Worm (Caenorhabditis elegans) whole organism, mixed stage, embryonic: Measurements from ENCODE around the gene H13N06.2.

Source experiments
- M03D4.4 ChIP-seq: sonication (generic microtip); optimal IDR thresholded peaks from 2 replicates; lab custom pipeline; 2017; ENCODE audit warnings: mild to moderate bottlenecking, missing genetic modification characterization, missing compliant biosample characterization
- bed-3 ChIP-seq: fragments of 200-800 bp; sonication (Bioruptor generic); optimal IDR thresholded peaks from 3 replicates; lab custom pipeline; 2018; ENCODE audit warnings: mild to moderate bottlenecking, missing genetic modification characterization, moderate library complexity, missing compliant biosample characterization
- blmp-1 ChIP-seq: fragments of 150-350 bp; optimal IDR thresholded peaks from 2 replicates; lab custom pipeline; 2014; ENCODE audit warnings: missing biosample characterization, missing genetic modification characterization
- ceh-39 ChIP-seq: fragments of 150-350 bp; optimal IDR thresholded peaks from 2 replicates; lab custom pipeline; 2014; ENCODE audit warnings: missing biosample characterization, missing genetic modification characterization
- ceh-43 ChIP-seq: fragments of 200-800 bp; sonication (Bioruptor generic); optimal IDR thresholded peaks from 2 replicates; lab custom pipeline; 2018; ENCODE audit warnings: mild to moderate bottlenecking, missing genetic modification characterization, moderate library complexity, missing compliant biosample characterization
- ceh-83 ChIP-seq: fragments of 200-800 bp; sonication (Bioruptor generic); optimal IDR thresholded peaks from 2 replicates; lab custom pipeline; 2018; ENCODE audit warnings: mild to moderate bottlenecking, missing genetic modification characterization, missing compliant biosample characterization
- ces-1 ChIP-seq: fragments of 150-350 bp; optimal IDR thresholded peaks from 2 replicates; lab custom pipeline; 2014; ENCODE audit warnings: missing biosample characterization, missing genetic modification reagents, missing genetic modification characterization
- cnd-1 ChIP-seq: fragments of 200-800 bp; sonication (Bioruptor generic); optimal IDR thresholded peaks from 2 replicates; lab custom pipeline; 2018; ENCODE audit warnings: mild to moderate bottlenecking, missing genetic modification characterization, missing compliant biosample characterization
- drap-1 ChIP-seq: fragments of 200-800 bp; sonication (Bioruptor generic); optimal IDR thresholded peaks from 3 replicates; lab custom pipeline; 2018; ENCODE audit warnings: mild to moderate bottlenecking, missing genetic modification characterization, missing compliant biosample characterization
- elt-1 ChIP-seq: sonication (generic microtip); optimal IDR thresholded peaks from 2 replicates; lab custom pipeline; 2017; ENCODE audit warnings: missing genetic modification characterization, mild to moderate bottlenecking, missing compliant biosample characterization, antibody characterized with exemption, moderate library complexity, borderline replicate concordance; ENCODE audit not compliant: insufficient read depth
- elt-3 ChIP-seq: fragments of 150-350 bp; optimal IDR thresholded peaks from 2 replicates; lab custom pipeline; 2014; ENCODE audit warnings: missing biosample characterization, missing genetic modification characterization
- flh-1 ChIP-seq: fragments of 200-800 bp; sonication (Bioruptor generic); optimal IDR thresholded peaks from 2 replicates; lab custom pipeline; 2018; ENCODE audit warnings: mild to moderate bottlenecking, missing genetic modification characterization, moderate library complexity, missing compliant biosample characterization
- ham-2 ChIP-seq: fragments of 200-800 bp; sonication (Bioruptor generic); optimal IDR thresholded peaks from 2 replicates; lab custom pipeline; 2018; ENCODE audit warnings: mild to moderate bottlenecking, missing genetic modification characterization, missing compliant biosample characterization
- hlh-1 ChIP-seq: fragments of 150-350 bp; optimal IDR thresholded peaks from 2 replicates; lab custom pipeline; 2014; ENCODE audit warnings: missing biosample characterization, missing genetic modification reagents, missing genetic modification characterization
- lin-13 ChIP-seq: fragments of 150-350 bp; optimal IDR thresholded peaks from 2 replicates; lab custom pipeline; 2014; ENCODE audit warnings: missing biosample characterization, missing genetic modification characterization
- lin-32 ChIP-seq: fragments of 200-800 bp; sonication (Bioruptor generic); optimal IDR thresholded peaks from 2 replicates; lab custom pipeline; 2018; ENCODE audit warnings: mild to moderate bottlenecking, missing genetic modification characterization, missing compliant biosample characterization
- lsy-2 ChIP-seq: fragments of 150-350 bp; optimal IDR thresholded peaks from 2 replicates; lab custom pipeline; 2014; ENCODE audit warnings: missing biosample characterization, missing genetic modification characterization
- mab-5 ChIP-seq: fragments of 150-350 bp; optimal IDR thresholded peaks from 2 replicates; lab custom pipeline; 2014; ENCODE audit warnings: missing biosample characterization, missing genetic modification characterization
- mep-1 ChIP-seq: fragments of 150-350 bp; optimal IDR thresholded peaks from 2 replicates; lab custom pipeline; 2017; ENCODE audit warnings: missing biosample characterization, missing genetic modification reagents, missing genetic modification characterization, inconsistent platforms
- mls-2 ChIP-seq: sonication (generic microtip); optimal IDR thresholded peaks from 2 replicates; lab custom pipeline; 2016; ENCODE audit warnings: mild to moderate bottlenecking, missing genetic modification characterization, moderate library complexity, missing compliant biosample characterization
- nhr-12 ChIP-seq: fragments of 150-350 bp; optimal IDR thresholded peaks from 2 replicates; lab custom pipeline; 2014; ENCODE audit warnings: missing biosample characterization, missing genetic modification characterization
- nhr-2 ChIP-seq: fragments of 150-350 bp; optimal IDR thresholded peaks from 2 replicates; lab custom pipeline; 2014; ENCODE audit warnings: missing biosample characterization, missing genetic modification characterization
- nhr-237 ChIP-seq: fragments of 150-350 bp; optimal IDR thresholded peaks from 2 replicates; lab custom pipeline; 2014; ENCODE audit warnings: missing biosample characterization, missing genetic modification characterization
- nhr-28 ChIP-seq: fragments of 150-350 bp; optimal IDR thresholded peaks from 2 replicates; lab custom pipeline; 2014; ENCODE audit warnings: missing biosample characterization, missing genetic modification characterization
- nhr-76 ChIP-seq: sonication (generic microtip); optimal IDR thresholded peaks from 2 replicates; lab custom pipeline; 2017; ENCODE audit warnings: missing biosample characterization, missing genetic modification characterization
- pha-4 ChIP-seq: fragments of 150-350 bp; optimal IDR thresholded peaks from 2 replicates; lab custom pipeline; 2018; ENCODE audit warnings: missing biosample characterization, missing genetic modification reagents, missing genetic modification characterization
- sem-2 ChIP-seq: fragments of 200-800 bp; sonication (Bioruptor generic); optimal IDR thresholded peaks from 2 replicates; lab custom pipeline; 2018; ENCODE audit warnings: mild to moderate bottlenecking, missing genetic modification characterization, missing compliant biosample characterization
- snpc-4 ChIP-seq: fragments of 150-350 bp; optimal IDR thresholded peaks from 2 replicates; lab custom pipeline; 2014; ENCODE audit warnings: missing biosample characterization, missing genetic modification characterization
- sptf-1 ChIP-seq: sonication (generic microtip); optimal IDR thresholded peaks from 2 replicates; lab custom pipeline; 2017; ENCODE audit warnings: mild to moderate bottlenecking, missing genetic modification characterization, moderate library complexity, missing compliant biosample characterization
- tbx-8 ChIP-seq: fragments of 200-800 bp; sonication (Bioruptor generic); optimal IDR thresholded peaks from 2 replicates; lab custom pipeline; 2018; ENCODE audit warnings: mild to moderate bottlenecking, missing genetic modification characterization, moderate library complexity, missing compliant biosample characterization
- unc-120 ChIP-seq: sonication (generic microtip); optimal IDR thresholded peaks from 2 replicates; lab custom pipeline; 2017; ENCODE audit warnings: missing genetic modification characterization, missing compliant biosample characterization; ENCODE audit not compliant: poor library complexity, severe bottlenecking
- unc-39 ChIP-seq: fragments of 150-350 bp; optimal IDR thresholded peaks from 2 replicates; lab custom pipeline; 2014; ENCODE audit warnings: missing biosample characterization, missing genetic modification characterization
- unc-62 ChIP-seq: fragments of 150-350 bp; optimal IDR thresholded peaks from 2 replicates; lab custom pipeline; 2014; ENCODE audit warnings: missing biosample characterization, missing genetic modification reagents, missing genetic modification characterization
- zip-8 ChIP-seq: fragments of 150-350 bp; optimal IDR thresholded peaks from 2 replicates; lab custom pipeline; 2014; ENCODE audit warnings: missing biosample characterization, missing genetic modification characterization
- ztf-11 ChIP-seq: fragments of 150-350 bp; optimal IDR thresholded peaks from 2 replicates; lab custom pipeline; 2014; ENCODE audit warnings: missing biosample characterization, missing genetic modification characterization

Gene H13N06.2

DNA sequence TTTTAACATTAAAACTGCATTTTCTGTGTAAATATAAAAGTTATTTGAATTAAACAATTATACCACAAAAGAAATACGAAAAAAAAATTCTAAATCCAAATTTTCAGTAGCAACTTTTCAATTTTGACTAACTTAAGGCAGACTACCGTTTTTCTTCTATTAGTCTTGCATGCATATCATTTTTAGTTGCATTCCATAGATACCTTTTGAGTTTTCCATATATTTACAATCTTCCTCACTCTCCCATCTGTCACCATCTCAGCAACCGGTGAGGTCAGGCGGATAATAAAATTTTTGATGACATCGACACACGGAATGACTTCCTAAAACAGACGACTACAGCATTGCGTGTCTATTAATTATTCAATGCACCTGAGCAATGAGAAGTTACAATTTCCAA is 9.2 kb upstream of the H13N06.2 start, which contains the start of gene gcy-36:
Gene gcy-36, plus strand, starts transcription at position 301 of the 400 bp plus-strand sequence.
- TF ChIP-seq lsy-2: no peak
- no peak for TF ChIP-seq ztf-11 (tag; lab: Kevin White, UChicago)
- TF ChIP-seq elt-3: no peak
- TF ChIP-seq ces-1 (GFP tag; lab: Kevin White, UChicago): no peak
- TF ChIP-seq bed-3 (GFP tag; lab: Kevin White, UChicago): no peak
- no peak for TF ChIP-seq mab-5 (tag; lab: Kevin White, UChicago)
- TF ChIP-seq lin-32: no peak
- TF ChIP-seq mep-1 (tag; lab: Kevin White, UChicago): no peak
- TF ChIP-seq drap-1 (GFP tag; lab: Kevin White, UChicago): no peak
- TF ChIP-seq M03D4.4 (tag; lab: Kevin White, UChicago): no peak
- no peak for TF ChIP-seq nhr-237 (tag; lab: Kevin White, UChicago)
- no peak for TF ChIP-seq sem-2 (GFP tag; lab: Kevin White, UChicago)
- TF ChIP-seq lin-13 (tag; lab: Kevin White, UChicago): no peak
- no peak for TF ChIP-seq snpc-4 (tag; lab: Kevin White, UChicago)
- TF ChIP-seq tbx-8 (GFP tag; lab: Kevin White, UChicago): no peak
- no peak for TF ChIP-seq zip-8 (tag; lab: Kevin White, UChicago)
- no peak for TF ChIP-seq nhr-76 (tag; lab: Kevin White, UChicago)
- no peak for TF ChIP-seq unc-39 (tag; lab: Kevin White, UChicago)
- no peak for TF ChIP-seq ham-2
- no peak for TF ChIP-seq ceh-43 (GFP tag; lab: Kevin White, UChicago)

- TF ChIP-seq ham-2: no peak
- TF ChIP-seq elt-1 (tag; lab: Kevin White, UChicago): peak; percentile 34
- no peak for TF ChIP-seq mls-2 (tag; lab: Kevin White, UChicago)
- no peak for TF ChIP-seq unc-120 (tag; lab: Kevin White, UChicago)
- no peak for TF ChIP-seq hlh-1 (tag; lab: Kevin White, UChicago)
Observed at ce11 chrX:15485262-15485661, 2.6 kb upstream of the H13N06.2 start.

DNA sequence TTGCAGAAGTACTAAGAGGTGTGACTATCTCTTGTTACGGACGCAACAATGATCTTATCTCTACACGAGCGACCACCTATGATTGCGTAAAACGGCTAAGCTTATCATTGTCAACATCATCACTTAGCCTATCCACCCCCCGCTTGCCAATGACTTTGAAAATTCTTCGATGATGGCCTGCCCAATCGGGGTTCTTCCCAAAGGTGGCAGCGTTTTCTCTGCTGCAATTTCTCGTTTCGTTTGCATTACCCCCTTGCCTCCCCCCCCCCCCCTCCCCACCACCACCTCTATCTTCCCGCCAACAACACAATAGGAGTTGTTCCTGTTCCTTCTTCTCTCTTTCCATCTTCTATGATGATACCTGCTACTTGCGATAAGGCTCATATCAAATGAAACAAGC is 744 bp upstream of the H13N06.2 start:
- no peak for TF ChIP-seq cnd-1 (tag; lab: Kevin White, UChicago)
- no peak for TF ChIP-seq nhr-28 (tag; lab: Kevin White, UChicago)
- peak; percentile 80 for TF ChIP-seq elt-1 (tag; lab: Kevin White, UChicago)
- TF ChIP-seq ham-2: peak; percentile 82

ce11 chrX:15491110-15491509 is 3.2 kb downstream of the H13N06.2 start:
- TF ChIP-seq M03D4.4 (tag; lab: Kevin White, UChicago): no peak
- no peak for TF ChIP-seq mep-1 (tag; lab: Kevin White, UChicago)
- no peak for TF ChIP-seq nhr-12
- TF ChIP-seq mab-5 (tag; lab: Kevin White, UChicago): no peak
- no peak for TF ChIP-seq ceh-39 (tag; lab: Kevin White, UChicago)
- TF ChIP-seq unc-120 (tag; lab: Kevin White, UChicago): no peak
- TF ChIP-seq nhr-2 (tag; lab: Kevin White, UChicago): no peak
- TF ChIP-seq sptf-1 (tag; lab: Kevin White, UChicago): no peak
- TF ChIP-seq flh-1 (GFP tag; lab: Kevin White, UChicago): no peak
- TF ChIP-seq hlh-1 (tag; lab: Kevin White, UChicago): no peak
- no peak for TF ChIP-seq unc-39 (tag; lab: Kevin White, UChicago)
- TF ChIP-seq lin-32: no peak
- no peak for TF ChIP-seq tbx-8 (GFP tag; lab: Kevin White, UChicago)
- TF ChIP-seq nhr-237 (tag; lab: Kevin White, UChicago): no peak
- no peak for TF ChIP-seq lin-13 (tag; lab: Kevin White, UChicago)

- TF ChIP-seq elt-1 (tag; lab: Kevin White, UChicago) (no peak), zip-8 (tag; lab: Kevin White, UChicago) (no peak), nhr-237 (tag; lab: Kevin White, UChicago) (peak; percentile 10), nhr-76 (tag; lab: Kevin White, UChicago) (no peak), nhr-28 (tag; lab: Kevin White, UChicago) (no peak), flh-1 (GFP tag; lab: Kevin White, UChicago) (no peak), lin-13 (tag; lab: Kevin White, UChicago) (peak; percentile 81), M03D4.4 (tag; lab: Kevin White, UChicago) (peak; percentile 67), nhr-2 (tag; lab: Kevin White, UChicago) (no peak), sptf-1 (tag; lab: Kevin White, UChicago) (peak; percentile 70), cnd-1 (tag; lab: Kevin White, UChicago) (peak; percentile 15), mab-5 (tag; lab: Kevin White, UChicago) (no peak), unc-62 (no peak), pha-4 (tag; lab: Kevin White, UChicago) (peak; percentile 56), lin-32 (no peak), lsy-2 (peak; percentile 60), ces-1 (GFP tag; lab: Kevin White, UChicago) (peak; percentile 3), nhr-12 (no peak), unc-120 (tag; lab: Kevin White, UChicago) (no peak), sem-2 (GFP tag; lab: Kevin White, UChicago) (no peak), blmp-1 (tag; lab: Kevin White, UChicago) (no peak), ceh-83 (GFP tag; lab: Kevin White, UChicago) (no peak), bed-3 (GFP tag; lab: Kevin White, UChicago) (no peak), mep-1 (tag; lab: Kevin White, UChicago) (peak; percentile 71), mls-2 (tag; lab: Kevin White, UChicago) (peak; percentile 64), ceh-43 (GFP tag; lab: Kevin White, UChicago) (no peak), drap-1 (GFP tag; lab: Kevin White, UChicago) (peak; percentile 51), ztf-11 (tag; lab: Kevin White, UChicago) (peak; percentile 19)
Observed at ce11 chrX:15492759-15493158, 4.9 kb downstream of the H13N06.2 start.
